Worm (Caenorhabditis elegans) whole organism, young adult: Measurements from ENCODE around the gene R02F11.1.

Source experiments
- B0019.2 ChIP-seq: fragments of 200-800 bp; sonication (Bioruptor generic); conservative IDR thresholded peaks from 2 replicates; pipeline ENCODE4 v1.3.6; 2022; ENCODE audit warnings: missing genetic modification reagents, missing genetic modification characterization, missing compliant biosample characterization
- D2030.7 ChIP-seq: fragments of 200-800 bp; sonication (Bioruptor generic); IDR thresholded peaks from 2 replicates; pipeline ENCODE4 v1.3.6; 2022; ENCODE audit warnings: missing genetic modification reagents, missing genetic modification characterization, missing compliant biosample characterization
- F22D6.2 ChIP-seq: sonication (generic microtip); optimal IDR thresholded peaks from 2 replicates; lab custom pipeline; 2016; ENCODE audit warnings: mild to moderate bottlenecking, missing genetic modification characterization, missing compliant biosample characterization
- F23B12.7 ChIP-seq: sonication (generic microtip); optimal IDR thresholded peaks from 2 replicates; lab custom pipeline; 2017; ENCODE audit warnings: missing genetic modification characterization, mild to moderate bottlenecking, missing compliant biosample characterization, antibody characterized with exemption, moderate library complexity; ENCODE audit not compliant: insufficient read depth
- F33H1.4 ChIP-seq: fragments of 200-800 bp; sonication (Bioruptor generic); IDR thresholded peaks from 2 replicates; pipeline ENCODE4 v1.3.6; 2022; ENCODE audit warnings: missing genetic modification reagents, missing genetic modification characterization, missing compliant biosample characterization
- F39B2.1 ChIP-seq: fragments of 200-800 bp; sonication (Bioruptor generic); IDR thresholded peaks from 2 replicates; pipeline ENCODE4 v1.3.6; 2022; ENCODE audit warnings: missing genetic modification reagents, missing genetic modification characterization, missing compliant biosample characterization
- F49E8.2 ChIP-seq: sonication (generic microtip); optimal IDR thresholded peaks from 3 replicates; lab custom pipeline; 2017; ENCODE audit warnings: missing genetic modification characterization, mild to moderate bottlenecking, missing compliant biosample characterization, antibody characterized with exemption, moderate library complexity; ENCODE audit not compliant: insufficient read depth
- F57A8.1 ChIP-seq: fragments of 200-800 bp; sonication (Bioruptor generic); optimal IDR thresholded peaks from 2 replicates; lab custom pipeline; 2018; ENCODE audit warnings: mild to moderate bottlenecking, missing genetic modification characterization, moderate library complexity, missing compliant biosample characterization
- Y53G8AR.9 ChIP-seq: fragments of 200-800 bp; sonication (Bioruptor generic); conservative IDR thresholded peaks from 2 replicates; pipeline ENCODE4 v1.3.6; 2022; ENCODE audit warnings: missing genetic modification reagents, missing genetic modification characterization, missing compliant biosample characterization
- Y67H2A.10 ChIP-seq: fragments of 200-800 bp; sonication (Bioruptor generic); conservative IDR thresholded peaks from 2 replicates; pipeline ENCODE4 v1.3.6; 2022; ENCODE audit warnings: missing genetic modification reagents, missing genetic modification characterization, missing compliant biosample characterization
- Y95B8A.8 ChIP-seq: fragments of 200-800 bp; sonication (Bioruptor generic); IDR thresholded peaks from 2 replicates; pipeline ENCODE4 v1.3.6; 2022; ENCODE audit warnings: missing genetic modification reagents, missing genetic modification characterization, missing compliant biosample characterization
- akir-1 ChIP-seq: fragments of 200-800 bp; sonication (Bioruptor generic); optimal IDR thresholded peaks from 2 replicates; lab custom pipeline; 2018; ENCODE audit warnings: mild to moderate bottlenecking, missing genetic modification characterization, moderate library complexity, missing compliant biosample characterization
- ama-1 ChIP-seq, 3 experiments: fragments of 150-350 bp in 1 of 3; sonication (generic microtip) in 2 of 3; optimal IDR thresholded peaks; 2 replicates each; lab custom pipeline; 2014 to 2018; ENCODE audit warnings: missing biosample characterization in 2 of 3, missing genetic modification characterization in 2 of 3, missing genetic modification reagents in 2 of 3
- aptf-3 ChIP-seq: fragments of 200-800 bp; sonication (Bioruptor generic); IDR thresholded peaks from 2 replicates; pipeline ENCODE4 v1.3.6; 2022; ENCODE audit warnings: missing genetic modification characterization, missing compliant biosample characterization
- attf-3 ChIP-seq: fragments of 200-800 bp; sonication (Bioruptor generic); conservative IDR thresholded peaks from 2 replicates; pipeline ENCODE4 v1.3.6; 2022; ENCODE audit warnings: missing genetic modification reagents, missing genetic modification characterization, missing compliant biosample characterization
- attf-6 ChIP-seq: fragments of 200-800 bp; sonication (Bioruptor generic); IDR thresholded peaks from 2 replicates; pipeline ENCODE4 v1.3.6; 2022; ENCODE audit warnings: missing genetic modification reagents, missing genetic modification characterization, missing compliant biosample characterization
- bed-2 ChIP-seq: fragments of 200-800 bp; sonication (Bioruptor generic); IDR thresholded peaks from 2 replicates; pipeline ENCODE4 v1.3.6; 2022; ENCODE audit warnings: missing genetic modification reagents, missing genetic modification characterization, missing compliant biosample characterization
- ceh-40 ChIP-seq: fragments of 200-800 bp; sonication (Bioruptor generic); IDR thresholded peaks from 2 replicates; pipeline ENCODE4 v1.3.6; 2022; ENCODE audit warnings: missing genetic modification characterization, missing compliant biosample characterization
- die-1 ChIP-seq: sonication (generic microtip); optimal IDR thresholded peaks from 2 replicates; lab custom pipeline; 2016; ENCODE audit warnings: missing genotype, mild to moderate bottlenecking, missing genetic modification characterization, missing compliant biosample characterization
- dpff-1 ChIP-seq: sonication (generic microtip); optimal IDR thresholded peaks from 2 replicates; lab custom pipeline; 2017; ENCODE audit warnings: mild to moderate bottlenecking, missing genetic modification characterization, missing compliant biosample characterization
- efl-1 ChIP-seq: fragments of 150-350 bp; optimal IDR thresholded peaks from 2 replicates; lab custom pipeline; 2014; ENCODE audit warnings: missing biosample characterization, missing genetic modification reagents, missing genetic modification characterization
- ets-4 ChIP-seq: fragments of 200-800 bp; sonication (Bioruptor generic); optimal IDR thresholded peaks from 2 replicates; lab custom pipeline; 2018; ENCODE audit warnings: mild to moderate bottlenecking, missing genetic modification characterization, missing compliant biosample characterization
- hlh-26 ChIP-seq: fragments of 200-800 bp; sonication (Bioruptor generic); conservative IDR thresholded peaks from 2 replicates; pipeline ENCODE4 v1.3.6; 2022; ENCODE audit warnings: missing genetic modification reagents, missing genetic modification characterization, missing compliant biosample characterization
- hsf-1 ChIP-seq: fragments of 200-800 bp; sonication (Bioruptor generic); IDR thresholded peaks from 2 replicates; pipeline ENCODE4 v1.3.6; 2022; ENCODE audit warnings: missing genetic modification reagents, missing genetic modification characterization, missing compliant biosample characterization
- lin-35 ChIP-seq, 3 experiments: fragments of 150-350 bp in 2 of 3; sonication (generic microtip) in 1 of 3; optimal IDR thresholded peaks; 2 replicates each; lab custom pipeline; 2014 to 2018; ENCODE audit warnings: missing biosample characterization in 3 of 3, missing genetic modification characterization in 3 of 3, missing genetic modification reagents in 3 of 3
- lin-40 ChIP-seq: sonication (generic microtip); optimal IDR thresholded peaks from 2 replicates; lab custom pipeline; 2016; ENCODE audit warnings: missing genetic modification characterization, mild to moderate bottlenecking, missing compliant biosample characterization, missing genotype, missing genetic modification reagents
- lin-54 ChIP-seq: fragments of 200-800 bp; sonication (Bioruptor generic); optimal IDR thresholded peaks from 2 replicates; lab custom pipeline; 2018; ENCODE audit warnings: mild to moderate bottlenecking, missing genetic modification characterization, missing compliant biosample characterization
- lir-1 ChIP-seq: fragments of 200-800 bp; sonication (Bioruptor generic); conservative IDR thresholded peaks from 2 replicates; pipeline ENCODE4 v1.3.6; 2022; ENCODE audit warnings: missing genetic modification reagents, missing genetic modification characterization, missing compliant biosample characterization
- madf-3 ChIP-seq: fragments of 200-800 bp; sonication (Bioruptor generic); IDR thresholded peaks from 2 replicates; pipeline ENCODE4 v1.3.6; 2022; ENCODE audit warnings: missing genetic modification reagents, missing genetic modification characterization, missing compliant biosample characterization
- madf-8 ChIP-seq: fragments of 200-800 bp; sonication (Bioruptor generic); conservative IDR thresholded peaks from 2 replicates; pipeline ENCODE4 v1.3.6; 2022; ENCODE audit warnings: missing genetic modification reagents, missing genetic modification characterization, missing compliant biosample characterization
- mcd-1 ChIP-seq: fragments of 200-800 bp; sonication (Bioruptor generic); IDR thresholded peaks from 2 replicates; pipeline ENCODE4 v1.3.6; 2022; ENCODE audit warnings: missing genetic modification reagents, missing genetic modification characterization, missing compliant biosample characterization
- mel-28 ChIP-seq: sonication (generic microtip); optimal IDR thresholded peaks from 2 replicates; lab custom pipeline; 2016; ENCODE audit warnings: borderline replicate concordance, mild to moderate bottlenecking, missing genetic modification characterization, missing compliant biosample characterization
- mes-4 ChIP-seq: sonication (generic microtip); optimal IDR thresholded peaks from 2 replicates; lab custom pipeline; 2016; ENCODE audit warnings: missing genotype, missing genetic modification characterization, missing compliant biosample characterization
- mxl-1 ChIP-seq: sonication (generic microtip); optimal IDR thresholded peaks from 2 replicates; lab custom pipeline; 2016; ENCODE audit warnings: missing genetic modification characterization, missing compliant biosample characterization
- nfya-2 ChIP-seq: fragments of 200-800 bp; sonication (Bioruptor generic); IDR thresholded peaks from 2 replicates; pipeline ENCODE4 v1.3.6; 2022; ENCODE audit warnings: missing genetic modification reagents, missing genetic modification characterization, missing compliant biosample characterization
- nfyb-1 ChIP-seq: fragments of 200-800 bp; sonication (Bioruptor generic); IDR thresholded peaks from 2 replicates; pipeline ENCODE4 v1.3.6; 2022; ENCODE audit warnings: missing genetic modification reagents, missing genetic modification characterization, missing compliant biosample characterization
- nhr-90 ChIP-seq: sonication (generic microtip); optimal IDR thresholded peaks from 2 replicates; lab custom pipeline; 2016; ENCODE audit warnings: missing genotype, mild to moderate bottlenecking, missing genetic modification characterization, missing compliant biosample characterization
- pbrm-1 ChIP-seq: fragments of 200-800 bp; sonication (Bioruptor generic); IDR thresholded peaks from 2 replicates; pipeline ENCODE4 v1.3.6; 2022; ENCODE audit warnings: missing genetic modification reagents, missing genetic modification characterization, missing compliant biosample characterization
- sea-2 ChIP-seq: fragments of 200-800 bp; sonication (Bioruptor generic); IDR thresholded peaks from 2 replicates; pipeline ENCODE4 v1.3.6; 2022; ENCODE audit warnings: missing genetic modification characterization, missing compliant biosample characterization
- snpc-1.1 ChIP-seq: sonication (generic microtip); optimal IDR thresholded peaks from 2 replicates; lab custom pipeline; 2017; ENCODE audit warnings: missing genetic modification characterization, mild to moderate bottlenecking, missing compliant biosample characterization, antibody characterized with exemption, moderate library complexity, missing genotype, missing genetic modification reagents; ENCODE audit not compliant: insufficient read depth
- snpc-1.3 ChIP-seq: sonication (generic microtip); optimal IDR thresholded peaks from 2 replicates; lab custom pipeline; 2017; ENCODE audit warnings: missing genetic modification characterization, mild to moderate bottlenecking, missing compliant biosample characterization, antibody characterized with exemption, moderate library complexity, missing genotype, missing genetic modification reagents; ENCODE audit not compliant: insufficient read depth
- snpc-3.4 ChIP-seq: sonication (generic microtip); optimal IDR thresholded peaks from 2 replicates; lab custom pipeline; 2017; ENCODE audit warnings: missing genetic modification characterization, mild to moderate bottlenecking, missing compliant biosample characterization, antibody characterized with exemption, moderate library complexity, missing genotype, missing genetic modification reagents
- sptf-2 ChIP-seq: fragments of 200-800 bp; sonication (Bioruptor generic); optimal IDR thresholded peaks from 2 replicates; lab custom pipeline; 2018; ENCODE audit warnings: mild to moderate bottlenecking, missing genetic modification characterization, missing compliant biosample characterization
- tlf-1 ChIP-seq: fragments of 200-800 bp; sonication (Bioruptor generic); optimal IDR thresholded peaks from 2 replicates; lab custom pipeline; 2018; ENCODE audit warnings: mild to moderate bottlenecking, missing genetic modification characterization, missing compliant biosample characterization
- unc-130 ChIP-seq: sonication (generic microtip); optimal IDR thresholded peaks from 2 replicates; lab custom pipeline; 2016; ENCODE audit warnings: missing genetic modification reagents, missing genetic modification characterization, missing compliant biosample characterization
- zfh-2 ChIP-seq: fragments of 200-800 bp; sonication (Bioruptor generic); conservative IDR thresholded peaks from 2 replicates; pipeline ENCODE4 v1.3.6; 2022; ENCODE audit warnings: missing genetic modification reagents, missing genetic modification characterization, missing compliant biosample characterization
- ztf-26 ChIP-seq: sonication (generic microtip); optimal IDR thresholded peaks from 2 replicates; lab custom pipeline; 2017; ENCODE audit warnings: missing genetic modification characterization, missing compliant biosample characterization
- ztf-3 ChIP-seq: fragments of 200-800 bp; sonication (Bioruptor generic); optimal IDR thresholded peaks from 2 replicates; lab custom pipeline; 2018; ENCODE audit warnings: mild to moderate bottlenecking, missing genetic modification characterization, missing compliant biosample characterization

R02F11.1 gene

DNA sequence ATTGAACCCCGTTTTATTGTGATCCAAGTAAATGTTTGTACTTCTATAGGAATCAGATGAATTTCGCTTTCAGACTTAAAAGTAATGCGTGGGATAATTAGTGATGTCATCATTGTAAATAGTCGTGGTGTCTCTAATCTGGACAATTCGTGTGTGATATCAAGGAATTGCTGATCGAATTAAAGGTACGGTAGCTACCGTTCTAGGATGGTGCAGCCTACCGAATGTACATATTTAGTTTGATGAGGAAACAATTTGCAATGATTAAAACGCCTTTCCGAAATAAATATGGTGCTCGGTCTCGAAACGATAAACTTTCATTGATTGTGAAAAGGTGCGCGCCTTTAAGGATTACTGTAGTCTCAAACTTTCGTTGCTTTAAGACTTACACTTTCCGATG, 42.4 kb upstream of the R02F11.1 start (continued):
- peak; percentile 15 for TF ChIP-seq F49E8.2 (tag; lab: Kevin White, UChicago)
- no peak for TF ChIP-seq D2030.7 (GFP tag; lab: Robert Waterston, UW)
- no peak for TF ChIP-seq zfh-2 (GFP tag; lab: Robert Waterston, UW)
- peak; percentile 78; the same call in 1 of the 2 replicates for TF ChIP-seq madf-3 (GFP tag; lab: Robert Waterston, UW)
- TF ChIP-seq madf-8, result no peak
- no peak for TF ChIP-seq snpc-1.1 (tag; lab: Kevin White, UChicago)
- no peak for TF ChIP-seq lin-54 (GFP tag; lab: Kevin White, UChicago)
- TF ChIP-seq mes-4 (tag; lab: Kevin White, UChicago), result no peak
- TF ChIP-seq F57A8.1 (GFP tag; lab: Kevin White, UChicago), result no peak
- no peak for TF ChIP-seq nfyb-1
- TF ChIP-seq F23B12.7 (tag; lab: Kevin White, UChicago), result no peak
- 0 out of 2 replicates have a peak, but pooled peaks have one; percentile 39 for TF ChIP-seq Y95B8A.8 (GFP tag; lab: Robert Waterston, UW)
- peak; percentile 47; the same call in 1 of the 2 replicates for TF ChIP-seq attf-6 (GFP tag; lab: Robert Waterston, UW)
- no peak for TF ChIP-seq sptf-2 (GFP tag; lab: Kevin White, UChicago)
- TF ChIP-seq attf-3 (GFP tag; lab: Robert Waterston, UW), result no peak
- no peak for TF ChIP-seq mcd-1 (GFP tag; lab: Robert Waterston, UW)
- TF ChIP-seq mel-28 (tag; lab: Kevin White, UChicago), result no peak
- no peak for TF ChIP-seq sea-2 (GFP tag; lab: Robert Waterston, UW)
- no peak for TF ChIP-seq hlh-26
- TF ChIP-seq ztf-26 (tag; lab: Kevin White, UChicago), result no peak
- no peak for TF ChIP-seq pbrm-1 (GFP tag; lab: Robert Waterston, UW)
- TF ChIP-seq hsf-1, result peak; percentile 74
- no peak for TF ChIP-seq snpc-1.3 (tag; lab: Kevin White, UChicago)
- TF ChIP-seq lin-40 (tag; lab: Kevin White, UChicago), result no peak
- TF ChIP-seq efl-1 (GFP tag; lab: Kevin White, UChicago), result no peak
- peak in 1 of 3 experiments; percentile 17 for TF ChIP-seq lin-35 (GFP tag; optimal IDR thresholded peaks at IDR 0.05; lab: Kevin White, UChicago)
- TF ChIP-seq akir-1 (GFP tag; lab: Kevin White, UChicago), result no peak
- no peak for TF ChIP-seq nfya-2
- TF ChIP-seq bed-2 (GFP tag; lab: Robert Waterston, UW), result no peak
- no peak for TF ChIP-seq die-1
- no peak for TF ChIP-seq snpc-3.4 (tag; lab: Kevin White, UChicago)
- TF ChIP-seq ztf-3 (GFP tag; lab: Kevin White, UChicago), result no peak
- TF ChIP-seq B0019.2 (GFP tag; lab: Robert Waterston, UW), result no peak
- no peak for TF ChIP-seq unc-130 (GFP tag; lab: Kevin White, UChicago)
- TF ChIP-seq Y53G8AR.9 (GFP tag; lab: Robert Waterston, UW), result peak; percentile 79
- no peak for TF ChIP-seq lir-1
- no peak for TF ChIP-seq nhr-90
- no peak for TF ChIP-seq Y67H2A.10
- no peak for TF ChIP-seq ets-4 (GFP tag; lab: Kevin White, UChicago)
- no peak for TF ChIP-seq F22D6.2 (tag; lab: Kevin White, UChicago)
- no peak for TF ChIP-seq dpff-1 (tag; lab: Kevin White, UChicago)
- TF ChIP-seq F33H1.4 (GFP tag; lab: Robert Waterston, UW), result 0 out of 2 replicates have a peak, but pooled peaks have one; percentile 21
- TF ChIP-seq aptf-3, result no peak
- TF ChIP-seq tlf-1 (GFP tag; lab: Kevin White, UChicago), result no peak
- no peak for TF ChIP-seq mxl-1 (tag; lab: Kevin White, UChicago)
- peak; percentile 76; the same call in 1 of the 2 replicates for TF ChIP-seq F39B2.1
- no peak for TF ChIP-seq ceh-40 (GFP tag; lab: Robert Waterston, UW)
- no peak for TF ChIP-seq ama-1 (optimal IDR thresholded peaks at IDR 0.05; lab: Kevin White, UChicago)
- TF ChIP-seq ama-1 (GFP tag; optimal IDR thresholded peaks at IDR 0.05; lab: Kevin White, UChicago), result peak in 1 of 2 experiments; percentile 37
